Worm (Caenorhabditis elegans): Measurements from ENCODE around the gene tbc-2.
"Not testable (repeated sequence)": the region's sequence is repeated elsewhere in the genome, so short reads cannot be mapped to it uniquely, and the experiment has no call there.

tbc-2 gene

DNA sequence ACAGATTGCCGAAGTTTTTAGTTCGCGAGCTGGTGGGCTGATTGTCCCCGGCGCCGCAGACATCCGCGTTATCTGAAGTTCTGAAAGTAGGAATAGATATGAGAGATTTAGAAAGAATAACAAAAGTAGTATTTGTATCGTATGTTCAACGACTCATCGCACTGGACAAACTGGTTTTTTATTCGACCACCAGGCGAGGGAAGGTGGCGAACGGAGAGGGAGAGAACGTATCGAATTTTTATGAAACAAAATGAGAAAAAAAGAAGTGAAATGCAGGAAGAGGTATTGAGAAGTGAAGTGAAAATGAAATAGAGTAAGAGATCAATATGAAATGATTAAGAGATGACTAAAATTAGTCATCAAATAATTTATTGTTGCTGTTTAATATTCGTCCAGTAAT lies at the start of gene tbc-2:
tbc-2 (minus strand) TSS at position 80 of the 400 bp plus-strand sequence.
- TF ChIP-seq unc-62 (GFP tag; optimal IDR thresholded peaks at IDR 0.05), result no peak

DNA sequence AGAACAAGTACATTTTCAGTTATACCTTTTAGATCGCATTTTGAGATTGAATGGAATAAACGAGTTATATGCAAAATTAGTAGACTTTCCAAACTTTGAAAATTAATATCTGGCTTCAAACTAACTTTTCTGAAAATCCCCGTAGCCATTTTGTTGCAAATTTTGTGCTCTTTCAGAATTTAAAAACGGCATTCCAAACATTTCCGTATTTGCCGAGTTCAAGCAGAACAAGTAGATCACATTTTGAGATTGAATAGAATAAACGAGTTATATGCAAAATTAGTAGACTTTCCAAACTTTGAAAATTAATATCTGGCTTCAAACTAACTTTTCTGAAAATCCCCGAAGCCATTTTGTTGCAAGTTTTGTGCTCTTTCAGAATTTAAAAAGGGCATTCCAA lies 49.3 kb upstream of the tbc-2 start, which contains the start of gene F55C12.2:
F55C12.2 (plus strand) TSS at position 301 of the 400 bp plus-strand sequence.
- not testable (repeated sequence) for TF ChIP-seq unc-62 (GFP tag; optimal IDR thresholded peaks at IDR 0.05)

DNA sequence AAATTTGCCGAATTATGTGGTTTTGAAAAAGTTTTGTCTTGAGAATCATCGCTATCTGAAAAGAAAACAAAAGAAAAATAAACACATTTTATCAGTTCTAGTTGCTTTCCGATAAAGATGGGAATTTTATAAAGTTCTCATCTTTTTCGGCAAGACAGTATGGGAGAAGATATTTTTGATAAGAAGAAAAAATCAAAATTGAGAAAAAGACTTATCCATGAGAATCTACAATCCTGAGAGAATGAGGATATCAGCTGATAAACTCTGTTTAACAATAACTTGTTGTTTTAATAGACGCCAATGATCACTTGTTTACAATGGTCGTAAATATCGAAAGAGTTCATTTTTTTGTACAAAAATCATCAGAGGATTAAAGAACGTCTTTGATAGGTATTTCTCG lies 48.8 kb upstream of the tbc-2 start, which contains the start of gene F55C12.6:
F55C12.6 (minus strand) TSS at position 101 of the 400 bp plus-strand sequence.
- TF ChIP-seq unc-62 (GFP tag; optimal IDR thresholded peaks at IDR 0.05), result no peak

DNA sequence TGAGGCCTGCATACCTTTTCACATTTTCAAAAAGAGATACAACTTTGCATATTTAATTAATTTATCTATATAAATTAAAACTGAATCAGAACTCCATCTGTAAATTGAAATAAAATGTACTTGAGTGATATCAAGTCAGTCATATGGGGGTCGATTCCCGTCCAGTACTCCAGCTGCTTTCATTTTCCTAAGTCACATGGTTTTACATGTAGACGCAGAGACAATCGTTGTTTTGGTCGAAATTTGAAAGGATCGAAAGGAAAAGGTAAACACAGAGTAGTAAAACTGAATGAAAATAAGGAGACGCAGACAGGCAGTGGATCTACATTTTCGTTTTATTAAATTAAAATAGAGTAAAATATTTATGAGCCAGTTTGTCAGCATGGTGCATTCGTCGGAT lies 46.9 kb upstream of the tbc-2 start:
- no peak for TF ChIP-seq unc-62 (GFP tag; optimal IDR thresholded peaks at IDR 0.05)

DNA sequence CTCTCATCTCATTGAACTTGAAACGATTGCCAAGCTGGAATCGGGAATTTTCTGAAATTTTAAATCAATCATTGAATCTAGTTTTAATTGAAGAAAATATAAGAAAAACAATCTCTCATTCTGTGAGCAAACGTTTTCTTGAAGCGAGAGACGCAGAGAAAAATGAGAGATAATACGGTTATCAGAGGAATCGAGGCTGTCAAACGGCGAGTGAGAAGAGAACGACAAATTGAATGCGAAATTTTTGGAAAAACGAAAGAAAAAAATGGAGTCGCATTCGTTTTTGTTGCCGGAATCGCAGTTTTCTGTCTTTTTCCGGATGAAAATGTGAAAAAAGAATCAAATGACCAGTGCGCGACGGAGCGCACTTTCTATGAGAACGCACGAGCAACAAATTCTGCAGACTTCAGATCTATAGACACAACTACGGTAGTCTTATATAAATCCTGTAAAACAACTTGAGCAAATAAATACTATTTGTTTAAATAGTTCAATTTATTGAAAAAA lies 46.4 kb upstream of the tbc-2 start, which contains the start of gene tex-2:
tex-2 (minus strand) TSS at position 51 of the 507 bp plus-strand sequence.
- TF ChIP-seq unc-62 (GFP tag; optimal IDR thresholded peaks at IDR 0.05), result no peak

DNA sequence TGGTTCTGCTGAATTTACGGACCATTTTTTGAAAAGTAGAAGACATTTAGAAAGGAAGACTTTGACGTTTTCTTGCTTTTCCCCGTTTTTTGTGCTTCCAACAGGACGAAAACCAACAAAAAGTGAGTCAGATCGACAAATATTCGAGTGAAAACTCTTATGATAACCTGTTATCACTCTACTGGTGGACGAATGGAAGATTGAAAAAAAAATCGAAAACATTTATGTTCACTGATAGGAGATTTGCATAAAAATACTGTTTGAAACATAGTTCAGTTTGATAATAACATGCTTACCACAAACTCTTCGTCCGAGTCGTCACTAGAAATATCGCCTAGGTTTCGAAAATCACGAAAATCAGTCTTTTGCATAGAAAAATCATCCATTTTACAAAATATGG lies 45.2 kb upstream of the tbc-2 start:
- TF ChIP-seq unc-62 (GFP tag; optimal IDR thresholded peaks at IDR 0.05), result no peak

DNA sequence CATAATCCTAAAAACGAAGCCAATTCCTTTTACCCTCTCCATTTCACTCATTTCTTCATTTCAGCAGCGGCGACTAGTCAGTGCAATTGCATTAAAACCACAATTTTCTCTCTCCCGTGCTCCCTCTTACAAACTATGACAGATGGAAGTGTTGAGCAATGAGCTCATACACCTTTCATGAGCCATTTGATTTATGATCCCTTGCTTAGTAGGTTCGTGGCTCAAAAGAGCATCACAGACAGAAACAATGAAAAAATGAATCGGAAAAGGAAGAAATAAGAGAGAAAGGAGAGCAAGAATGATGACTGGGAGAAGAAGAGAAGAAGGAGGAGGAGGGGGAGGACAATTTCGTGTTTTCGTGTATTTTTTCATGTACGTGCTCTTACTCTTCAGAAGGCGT lies 44.3 kb upstream of the tbc-2 start:
- no peak for TF ChIP-seq unc-62 (GFP tag; optimal IDR thresholded peaks at IDR 0.05)

DNA sequence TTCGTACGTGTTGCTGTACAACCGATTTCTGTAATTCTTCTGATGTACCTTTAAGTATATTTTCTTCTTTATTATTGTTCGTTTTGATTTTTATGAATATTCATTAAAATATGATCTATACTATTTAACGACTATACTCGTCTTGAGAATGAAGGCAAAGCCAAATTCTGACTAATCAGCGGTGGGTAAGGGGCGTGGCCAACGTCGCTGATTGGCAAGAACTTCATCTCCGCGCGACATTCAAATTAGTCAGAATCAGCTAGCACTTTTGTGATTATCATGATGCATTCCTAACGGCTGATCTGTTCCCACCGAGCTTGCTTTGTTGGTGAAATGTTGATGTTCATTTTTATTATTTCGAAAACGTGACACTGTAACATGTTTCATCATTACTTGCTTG lies 39.7 kb upstream of the tbc-2 start:
- TF ChIP-seq unc-62 (GFP tag; optimal IDR thresholded peaks at IDR 0.05), result no peak

DNA sequence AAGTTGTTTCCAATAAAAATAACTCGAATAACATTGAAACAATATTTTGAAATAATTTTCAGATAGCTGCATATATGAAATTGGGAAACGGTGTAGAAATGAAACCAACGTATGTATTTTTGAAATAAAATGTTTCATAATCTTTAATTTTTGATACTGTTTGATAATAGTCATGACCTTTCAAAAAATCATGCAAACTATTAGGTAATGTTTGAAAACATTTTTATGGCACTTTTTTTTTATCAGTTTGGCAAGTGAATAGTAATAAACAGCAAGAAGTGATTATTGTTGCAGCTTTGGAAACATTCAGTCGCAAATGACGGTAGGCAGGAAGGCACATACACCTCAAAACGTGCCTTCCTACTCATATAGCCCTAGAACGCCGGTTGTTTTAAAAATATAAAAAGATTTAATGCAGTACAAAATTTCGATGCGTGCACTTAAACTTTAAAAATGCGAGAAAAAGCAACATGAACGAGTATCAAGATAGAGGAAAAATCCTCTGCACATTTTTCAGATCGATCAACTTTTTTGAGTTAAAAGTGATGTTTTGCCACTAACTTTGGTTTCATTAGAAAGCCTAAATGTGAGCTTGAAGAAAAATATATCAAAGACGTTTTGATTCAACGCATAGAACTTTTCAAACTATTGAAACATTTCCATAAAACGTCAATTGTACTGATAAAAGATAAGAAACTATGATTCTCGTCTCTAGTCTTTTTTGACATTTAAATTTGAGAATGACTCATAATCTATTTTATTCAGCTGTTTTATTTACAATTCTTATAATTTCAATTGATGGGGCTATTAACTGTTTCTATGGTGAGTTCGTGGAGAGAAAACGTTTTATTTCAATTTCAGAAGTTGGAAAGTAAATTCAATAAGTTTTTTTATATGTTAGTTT lies 38.4 kb upstream of the tbc-2 start, which contains the start of gene F55C12.19:
F55C12.19 (plus strand) TSS at position 735 of the 904 bp plus-strand sequence.
- no peak for TF ChIP-seq unc-62 (GFP tag; optimal IDR thresholded peaks at IDR 0.05)

DNA sequence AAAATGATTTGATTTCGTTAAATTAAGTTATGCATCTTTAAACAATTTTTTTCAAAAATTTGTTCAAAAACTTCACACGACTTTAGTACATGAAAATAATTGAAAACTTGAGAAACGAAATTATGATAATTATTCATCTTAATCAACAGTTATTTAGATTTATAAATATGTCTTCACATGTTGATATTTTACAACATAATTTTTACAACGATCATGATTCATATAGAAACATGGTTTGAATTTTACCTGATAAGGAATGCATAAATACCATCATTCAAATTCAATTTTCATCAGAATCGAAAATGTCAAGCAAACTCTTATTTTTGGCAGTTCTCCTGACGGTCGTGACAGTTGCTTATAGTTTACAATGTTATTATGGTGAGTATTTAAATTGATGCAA lies 36.6 kb upstream of the tbc-2 start, which contains the start of gene tag-234:
tag-234 (plus strand) TSS at position 301 of the 400 bp plus-strand sequence.
- TF ChIP-seq unc-62 (GFP tag; optimal IDR thresholded peaks at IDR 0.05), result no peak

DNA sequence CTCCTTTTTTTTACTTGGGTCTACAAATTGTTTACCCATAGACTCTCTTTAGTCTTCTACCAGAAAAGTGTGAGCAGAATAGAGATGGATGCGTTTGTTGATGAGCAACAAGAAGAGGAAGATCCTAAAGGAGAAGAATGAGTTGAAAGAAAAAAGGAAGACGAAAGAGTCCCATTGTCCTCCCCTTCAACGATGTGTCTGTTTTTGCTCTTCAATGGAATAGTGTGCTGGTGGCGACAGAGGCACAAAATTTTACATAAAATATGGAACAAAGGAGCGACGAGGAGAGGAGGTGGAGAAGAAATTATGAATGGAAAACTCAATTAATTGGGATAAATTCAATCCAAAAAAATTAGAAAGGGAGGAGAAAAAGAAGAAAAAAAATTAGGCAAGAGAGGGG lies 33.4 kb upstream of the tbc-2 start:
- TF ChIP-seq unc-62 (GFP tag; optimal IDR thresholded peaks at IDR 0.05), result no peak

DNA sequence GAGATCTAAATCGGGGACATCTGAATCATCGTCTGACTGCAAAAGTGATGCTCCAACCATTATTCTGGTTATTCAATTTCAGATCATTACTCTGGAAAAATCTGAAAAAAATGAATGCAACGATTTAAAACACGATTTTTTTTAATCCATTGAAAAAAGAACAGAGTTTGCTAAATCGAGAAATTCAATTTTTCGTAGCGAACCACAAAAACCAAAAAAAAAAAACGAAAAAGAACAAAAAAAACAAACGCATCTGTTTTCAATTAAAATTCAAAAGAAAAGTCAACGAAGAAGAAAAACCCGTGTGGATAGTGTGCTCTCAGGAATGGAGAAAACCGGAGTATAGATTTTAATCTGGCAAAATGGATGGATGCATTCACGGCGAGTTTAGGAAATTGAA lies 31.1 kb upstream of the tbc-2 start, which contains the start of gene F55C12.4:
F55C12.4 (minus strand) TSS at position 101 of the 400 bp plus-strand sequence.
- no peak for TF ChIP-seq unc-62 (GFP tag; optimal IDR thresholded peaks at IDR 0.05)

DNA sequence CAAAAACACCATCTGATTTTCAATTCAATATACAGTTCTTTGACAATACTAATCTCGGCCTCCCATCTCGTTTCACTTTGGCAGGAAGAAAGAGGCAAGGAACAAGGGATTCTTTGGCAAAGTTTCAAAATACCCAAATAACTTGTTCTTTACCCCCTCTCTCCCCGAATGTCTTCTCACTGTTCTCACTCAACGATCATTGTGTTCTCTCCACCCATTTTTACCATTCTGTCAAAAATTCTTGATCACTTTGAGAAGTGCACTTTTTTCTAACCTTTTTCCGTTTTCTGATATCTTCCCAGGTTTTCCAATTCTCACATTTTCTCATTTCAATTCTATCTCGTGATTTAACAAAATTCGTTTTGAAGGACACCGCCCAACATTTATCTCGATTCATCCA lies 26.9 kb upstream of the tbc-2 start, which contains the start of gene H41C03.1:
H41C03.1 (plus strand) TSS at position 301 of the 400 bp plus-strand sequence.
- TF ChIP-seq unc-62 (GFP tag; optimal IDR thresholded peaks at IDR 0.05), result no peak

DNA sequence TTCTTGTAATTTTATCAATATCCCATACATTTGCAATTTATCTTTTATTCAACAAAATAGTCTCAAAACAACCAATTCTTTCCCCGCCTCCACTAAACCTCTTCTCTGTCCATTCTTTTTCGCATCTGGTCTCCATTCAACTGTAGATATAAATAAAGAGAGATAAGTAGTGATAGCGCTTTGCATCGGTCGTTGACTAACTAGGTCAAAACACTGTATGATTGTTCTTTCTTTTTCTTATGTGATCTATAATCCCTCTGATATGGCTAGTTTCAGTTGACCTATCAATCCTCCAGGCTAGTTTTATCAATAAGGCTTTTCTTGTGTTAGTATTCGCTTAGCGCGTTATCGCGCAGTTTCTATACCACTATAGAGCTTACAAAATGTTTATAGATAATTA lies 26.0 kb upstream of the tbc-2 start:
- TF ChIP-seq unc-62 (GFP tag; optimal IDR thresholded peaks at IDR 0.05), result no peak

DNA sequence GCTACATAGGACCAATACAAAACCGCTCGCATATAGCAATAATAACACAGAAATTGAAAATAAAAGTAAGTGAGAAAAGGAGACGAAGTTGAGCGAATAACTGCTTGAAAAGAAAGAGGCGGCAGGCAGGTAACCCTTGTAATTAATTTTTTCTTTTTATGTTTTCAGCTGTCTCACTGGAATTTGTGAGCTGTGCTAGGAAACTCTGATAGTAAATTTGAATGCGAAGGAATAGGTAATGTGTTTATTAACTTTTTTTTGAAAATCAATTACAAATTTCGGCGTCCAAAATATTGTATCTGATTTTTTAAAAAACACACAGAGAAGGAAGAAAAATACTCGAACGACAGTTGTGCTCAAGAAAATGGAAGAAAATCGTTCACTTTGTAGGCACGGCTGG lies 24.8 kb upstream of the tbc-2 start, which contains the start of gene H41C03.2:
H41C03.2 (minus strand) TSS at position 101 of the 400 bp plus-strand sequence.
- TF ChIP-seq unc-62 (GFP tag; optimal IDR thresholded peaks at IDR 0.05), result no peak

DNA sequence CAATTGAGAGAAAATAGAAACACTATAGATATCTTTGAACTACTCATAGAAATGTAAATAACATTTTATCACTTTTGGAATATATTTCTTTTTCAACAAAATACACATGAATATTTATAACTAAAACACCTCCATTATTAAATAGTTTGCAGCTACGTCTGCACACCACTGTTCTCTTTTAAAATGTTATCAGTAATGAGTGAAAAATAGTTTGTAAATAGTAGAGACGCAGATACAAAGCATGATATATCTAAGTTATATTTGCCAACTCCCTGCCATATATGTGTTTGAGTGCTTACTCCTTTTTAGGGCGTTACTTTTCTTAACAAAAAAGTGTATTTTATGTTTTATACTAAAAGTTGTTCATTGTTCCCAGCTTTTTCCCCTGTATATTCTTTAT lies 18.9 kb upstream of the tbc-2 start:
- TF ChIP-seq unc-62 (GFP tag; optimal IDR thresholded peaks at IDR 0.05), result no peak
